Worm (Caenorhabditis elegans): ENCODE measurements around the gene F18E3.12.

ce11 chrV:7436509-7436908, 21.7 kb downstream of the F18E3.12 start:
- no peak for TF ChIP-seq W03F9.2 (tag; optimal IDR thresholded peaks at IDR 0.05)
- TF ChIP-seq him-1 (tag; optimal IDR thresholded peaks at IDR 0.05), result no peak
